Fruit fly (Drosophila melanogaster) whole organism, embryonic: ENCODE results near the gene SIFaR.

ENCODE experiments used
- Blimp-1 ChIP-seq: fragments of 200-800 bp; sonication (Bioruptor generic); optimal IDR thresholded peaks from 3 replicates; lab custom pipeline; 2018; ENCODE audit warnings: missing biosample characterization, missing genetic modification characterization, mild to moderate bottlenecking, moderate library complexity, missing genetic modification reagents
- CG10209 ChIP-seq: fragments of 200-800 bp; sonication (Bioruptor generic); optimal IDR thresholded peaks from 3 replicates; lab custom pipeline; 2017; ENCODE audit warnings: missing biosample characterization, mild to moderate bottlenecking, missing genetic modification characterization, missing genetic modification reagents
- CG10267 ChIP-seq: fragments of 200-800 bp; sonication (Bioruptor generic); optimal IDR thresholded peaks from 2 replicates; lab custom pipeline; 2018; ENCODE audit warnings: missing biosample characterization, mild to moderate bottlenecking, missing genetic modification characterization, moderate library complexity
- CG10565 ChIP-seq: fragments of 200-800 bp; sonication (Bioruptor generic); optimal IDR thresholded peaks from 3 replicates; lab custom pipeline; 2016; ENCODE audit warnings: missing biosample characterization, mild to moderate bottlenecking, missing genetic modification characterization
- CG12659 ChIP-seq: fragments of 200-800 bp; sonication (Bioruptor generic); optimal IDR thresholded peaks from 3 replicates; lab custom pipeline; 2017; ENCODE audit warnings: mild to moderate bottlenecking, missing biosample characterization, missing genetic modification reagents, missing genetic modification characterization
- CG14014 ChIP-seq: fragments of 200-800 bp; sonication (Bioruptor generic); IDR thresholded peaks from 2 replicates; pipeline ENCODE4 v1.3.6; 2022; ENCODE audit warnings: missing biosample characterization, missing genetic modification characterization
- CG14441 ChIP-seq: fragments of 200-800 bp; sonication (Bioruptor generic); IDR thresholded peaks from 2 replicates; pipeline ENCODE4 v1.3.6; 2022; ENCODE audit warnings: missing biosample characterization, missing genetic modification characterization
- CG17912 ChIP-seq: fragments of 200-800 bp; sonication (Bioruptor generic); optimal IDR thresholded peaks from 2 replicates; lab custom pipeline; 2018; ENCODE audit warnings: missing biosample characterization, mild to moderate bottlenecking, missing genetic modification characterization
- CG3065 ChIP-seq: fragments of 200-800 bp; sonication (Bioruptor generic); optimal IDR thresholded peaks from 2 replicates; lab custom pipeline; 2016; ENCODE audit warnings: missing biosample characterization, missing genetic modification characterization
- CG32772 ChIP-seq: fragments of 200-800 bp; sonication (Bioruptor generic); IDR thresholded peaks from 2 replicates; pipeline ENCODE4 v1.3.6; 2022; ENCODE audit warnings: missing biosample characterization, missing genetic modification characterization
- CG3726 ChIP-seq: fragments of 200-800 bp; sonication (Bioruptor generic); IDR thresholded peaks from 3 replicates; pipeline ENCODE4, ENCODE4 v1.3.6; 2022; ENCODE audit warnings: missing biosample characterization, missing genetic modification characterization
- CG6689 ChIP-seq: fragments of 200-800 bp; sonication (Bioruptor generic); IDR thresholded peaks from 2 replicates; pipeline ENCODE4 v1.3.6; 2022; ENCODE audit warnings: missing biosample characterization, missing genetic modification characterization
- CG7372 ChIP-seq: fragments of 200-800 bp; sonication (Bioruptor generic); IDR thresholded peaks from 2 replicates; pipeline ENCODE4 v1.3.6; 2022; ENCODE audit warnings: missing biosample characterization, missing genetic modification characterization
- CG7786 ChIP-seq: fragments of 200-800 bp; sonication (Bioruptor generic); optimal IDR thresholded peaks from 2 replicates; lab custom pipeline; 2016; ENCODE audit warnings: missing biosample characterization, missing genetic modification characterization
- CG8388 ChIP-seq: fragments of 200-800 bp; sonication (Bioruptor generic); optimal IDR thresholded peaks from 2 replicates; lab custom pipeline; 2019; ENCODE audit warnings: missing biosample characterization, mild to moderate bottlenecking, missing genetic modification characterization, moderate library complexity
- CG9437 ChIP-seq: fragments of 200-800 bp; sonication (Bioruptor generic); optimal IDR thresholded peaks from 2 replicates; lab custom pipeline; 2018; ENCODE audit warnings: missing biosample characterization, mild to moderate bottlenecking, missing genetic modification characterization
- Dek ChIP-seq: fragments of 200-800 bp; sonication (Bioruptor generic); optimal IDR thresholded peaks from 3 replicates; lab custom pipeline; 2019; ENCODE audit warnings: missing biosample characterization, mild to moderate bottlenecking, missing genetic modification characterization, moderate library complexity
- Ets97D ChIP-seq: fragments of 200-800 bp; sonication (Bioruptor generic); optimal IDR thresholded peaks from 3 replicates; lab custom pipeline; 2016; ENCODE audit warnings: missing biosample characterization, missing genetic modification characterization
- Hand ChIP-seq: fragments of 200-800 bp; sonication (Bioruptor generic); optimal IDR thresholded peaks from 2 replicates; lab custom pipeline; 2017; ENCODE audit warnings: mild to moderate bottlenecking, missing biosample characterization, missing genetic modification reagents, missing genetic modification characterization
- Lim3 ChIP-seq: fragments of 200-800 bp; sonication (Bioruptor generic); IDR thresholded peaks from 2 replicates; pipeline ENCODE4 v1.3.6; 2022; ENCODE audit warnings: missing biosample characterization, missing genetic modification characterization
- Meics ChIP-seq: fragments of 200-800 bp; sonication (Bioruptor generic); optimal IDR thresholded peaks from 2 replicates; lab custom pipeline; 2017; ENCODE audit warnings: missing biosample characterization, mild to moderate bottlenecking, missing genetic modification characterization
- NC2α ChIP-seq: fragments of 200-800 bp; sonication (Bioruptor generic); optimal IDR thresholded peaks from 2 replicates; lab custom pipeline; 2016; ENCODE audit warnings: missing biosample characterization, missing genetic modification characterization
- Oli ChIP-seq: fragments of 200-800 bp; sonication (Bioruptor generic); optimal IDR thresholded peaks from 2 replicates; lab custom pipeline; 2018; ENCODE audit warnings: missing biosample characterization, mild to moderate bottlenecking, missing genetic modification characterization, moderate library complexity
- Sox100B ChIP-seq: fragments of 200-800 bp; sonication (Bioruptor generic); optimal IDR thresholded peaks from 3 replicates; lab custom pipeline; 2018; ENCODE audit warnings: missing biosample characterization, mild to moderate bottlenecking, missing genetic modification characterization
- al ChIP-seq: fragments of 200-800 bp; sonication (Bioruptor generic); IDR thresholded peaks from 2 replicates; pipeline ENCODE4 v1.3.6; 2022; ENCODE audit warnings: missing biosample characterization, missing genetic modification characterization
- ash1 ChIP-seq: fragments of 200-800 bp; sonication (Bioruptor generic); optimal IDR thresholded peaks from 2 replicates; lab custom pipeline; 2018; ENCODE audit warnings: missing biosample characterization, mild to moderate bottlenecking, missing genetic modification characterization
- bowl ChIP-seq: fragments of 200-800 bp; sonication (Bioruptor generic); IDR thresholded peaks from 2 replicates; pipeline ENCODE4 v1.3.6; 2022; ENCODE audit warnings: missing biosample characterization, missing genetic modification characterization
- ci ChIP-seq: fragments of 200-800 bp; sonication (Bioruptor generic); IDR thresholded peaks from 3 replicates; pipeline ENCODE4 v1.3.6; 2022; ENCODE audit warnings: missing biosample characterization, missing genetic modification characterization
- crc ChIP-seq: fragments of 200-800 bp; sonication (Bioruptor generic); optimal IDR thresholded peaks from 2 replicates; lab custom pipeline; 2016; ENCODE audit warnings: missing biosample characterization, missing genetic modification characterization
- dmrt11E ChIP-seq: fragments of 200-800 bp; sonication (Bioruptor generic); optimal IDR thresholded peaks from 3 replicates; lab custom pipeline; 2018; ENCODE audit warnings: missing biosample characterization, mild to moderate bottlenecking, missing genetic modification characterization, moderate library complexity
- dpn ChIP-seq, 2 experiments: fragments of 200-800 bp; sonication (Bioruptor generic); optimal IDR thresholded peaks; 3 replicates each; lab custom pipeline; 2016; ENCODE audit warnings: missing biosample characterization in 2 of 2, missing genetic modification characterization in 2 of 2
- emc ChIP-seq: fragments of 200-800 bp; sonication (Bioruptor generic); optimal IDR thresholded peaks from 2 replicates; lab custom pipeline; 2016; ENCODE audit warnings: missing biosample characterization, missing genetic modification characterization
- fd96Cb ChIP-seq: fragments of 200-800 bp; sonication (Bioruptor generic); optimal IDR thresholded peaks from 2 replicates; lab custom pipeline; 2018; ENCODE audit warnings: missing biosample characterization, mild to moderate bottlenecking, missing genetic modification characterization, moderate library complexity
- insv ChIP-seq, 2 experiments: fragments of 200-800 bp; sonication (Bioruptor generic); optimal IDR thresholded peaks; 3 replicates each; lab custom pipeline; 2016 to 2018; ENCODE audit warnings: missing biosample characterization in 2 of 2, missing genetic modification characterization in 2 of 2
- inv ChIP-seq: fragments of 200-800 bp; sonication (Bioruptor generic); IDR thresholded peaks from 2 replicates; pipeline ENCODE4 v1.3.6; 2022; ENCODE audit warnings: missing biosample characterization, missing genetic modification characterization; ENCODE audit not compliant: partially characterized antibody
- jumu ChIP-seq: fragments of 200-800 bp; sonication (Bioruptor generic); optimal IDR thresholded peaks from 3 replicates; lab custom pipeline; 2016; ENCODE audit warnings: missing biosample characterization, missing genetic modification characterization
- mam ChIP-seq: fragments of 200-800 bp; sonication (Bioruptor generic); optimal IDR thresholded peaks from 3 replicates; lab custom pipeline; 2016; ENCODE audit warnings: missing biosample characterization, missing genetic modification characterization
- mld ChIP-seq: fragments of 200-800 bp; sonication (Bioruptor generic); IDR thresholded peaks from 3 replicates; pipeline ENCODE4 v1.3.6; 2022; ENCODE audit warnings: missing biosample characterization, missing genetic modification characterization; ENCODE audit not compliant: partially characterized antibody
- nau ChIP-seq: fragments of 200-800 bp; sonication (Bioruptor generic); optimal IDR thresholded peaks from 3 replicates; lab custom pipeline; 2017; ENCODE audit warnings: missing biosample characterization, mild to moderate bottlenecking, missing genetic modification characterization, missing genetic modification reagents
- oc ChIP-seq: fragments of 200-800 bp; sonication (Bioruptor generic); optimal IDR thresholded peaks from 2 replicates; lab custom pipeline; 2018; ENCODE audit warnings: missing biosample characterization, mild to moderate bottlenecking, missing genetic modification characterization, moderate library complexity
- pb ChIP-seq: fragments of 200-800 bp; sonication (Bioruptor generic); optimal IDR thresholded peaks from 3 replicates; lab custom pipeline; 2016; ENCODE audit warnings: missing biosample characterization, missing genetic modification characterization
- sc ChIP-seq, 3 experiments: fragments of >200 bp in 2 of 3; fragments of 200-800 bp in 1 of 3; sonication (Bioruptor generic) in 1 of 3; optimal IDR thresholded peaks; 2 replicates in 2 of 3; 3 replicates in 1 of 3; lab custom pipeline; 2017; ENCODE audit warnings: mild to moderate bottlenecking in 1 of 3, missing biosample characterization in 1 of 3, missing genetic modification characterization in 1 of 3, missing genetic modification reagents in 1 of 3
- schlank ChIP-seq: fragments of 200-800 bp; sonication (Bioruptor generic); optimal IDR thresholded peaks from 2 replicates; lab custom pipeline; 2018; ENCODE audit warnings: missing biosample characterization, mild to moderate bottlenecking, missing genetic modification characterization
- scrt ChIP-seq: fragments of 200-800 bp; sonication (Bioruptor generic); optimal IDR thresholded peaks from 2 replicates; lab custom pipeline; 2018; ENCODE audit warnings: missing biosample characterization, mild to moderate bottlenecking, missing genetic modification characterization, moderate library complexity
- sob ChIP-seq: fragments of 200-800 bp; sonication (Bioruptor generic); IDR thresholded peaks from 2 replicates; pipeline ENCODE4 v1.3.6; 2022; ENCODE audit warnings: missing biosample characterization, missing genetic modification characterization
- sqz ChIP-seq: fragments of 200-800 bp; sonication (Bioruptor generic); optimal IDR thresholded peaks from 3 replicates; lab custom pipeline; 2018; ENCODE audit warnings: missing biosample characterization, mild to moderate bottlenecking, missing genetic modification characterization
- stwl ChIP-seq: fragments of 200-800 bp; sonication (Bioruptor generic); optimal IDR thresholded peaks from 3 replicates; lab custom pipeline; 2018; ENCODE audit warnings: missing biosample characterization, mild to moderate bottlenecking, missing genetic modification characterization, moderate library complexity
- vnd ChIP-seq: fragments of 200-800 bp; sonication (Bioruptor generic); IDR thresholded peaks from 3 replicates; pipeline ENCODE4 v1.3.6; 2022; ENCODE audit warnings: missing biosample characterization, missing genetic modification characterization; ENCODE audit not compliant: partially characterized antibody
- wek ChIP-seq: fragments of 200-800 bp; sonication (Bioruptor generic); optimal IDR thresholded peaks from 3 replicates; lab custom pipeline; 2018; ENCODE audit warnings: missing biosample characterization, mild to moderate bottlenecking, missing genetic modification characterization, moderate library complexity

The SIFaR gene

DNA sequence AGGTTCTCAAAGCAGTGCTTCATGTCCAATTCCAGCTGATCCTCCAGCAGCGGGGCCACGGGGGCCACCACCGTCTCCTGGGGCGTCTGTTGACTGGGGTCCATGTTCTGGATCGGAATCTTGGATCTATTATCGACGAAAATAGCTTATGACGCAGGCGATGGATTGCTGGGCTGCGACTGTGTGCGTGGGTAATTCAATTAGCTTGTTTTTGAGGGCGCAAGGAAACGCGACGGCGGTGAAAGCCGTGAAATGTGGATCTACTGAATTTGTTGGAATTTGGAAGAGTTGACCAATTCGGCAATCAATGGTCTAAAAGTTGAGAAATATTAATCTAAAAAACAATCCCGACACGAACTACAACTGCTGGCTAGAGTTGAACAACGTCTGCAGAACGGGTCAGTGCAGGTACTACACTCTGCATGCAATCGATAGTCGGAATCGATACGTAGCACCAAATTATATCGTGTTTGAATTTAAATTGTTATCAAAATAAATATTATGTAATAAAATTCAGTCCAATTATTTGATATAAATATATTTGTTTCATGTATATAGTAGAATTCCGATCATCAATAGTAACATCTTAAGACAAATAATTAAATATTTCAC is 20.3 kb downstream of the SIFaR start, which contains the start of gene CG3308 (continued):
- TF ChIP-seq mld (peak; percentile 76; the same call in 2 of the 3 replicates), wek (GFP tag; lab: Kevin White, UChicago) (no peak), Dek (tag; lab: Kevin White, UChicago) (peak; percentile 14), sob (GFP tag; lab: Robert Waterston, UW) (peak; percentile 78), bowl (no peak), scrt (GFP tag; lab: Kevin White, UChicago) (no peak), schlank (no peak), NC2α (no peak), CG7372 (GFP tag; lab: Robert Waterston, UW) (no peak), ash1 (no peak), Oli (tag; lab: Kevin White, UChicago) (no peak), CG17912 (GFP tag; lab: Kevin White, UChicago) (no peak), CG12659 (GFP tag; lab: Kevin White, UChicago) (peak; percentile 47), pb (GFP tag; lab: Kevin White, UChicago) (no peak), CG9437 (GFP tag; lab: Kevin White, UChicago) (no peak), Lim3 (GFP tag; lab: Robert Waterston, UW) (no peak), CG7786 (peak; percentile 2), CG32772 (GFP tag; lab: Robert Waterston, UW) (no peak), emc (no peak), CG10565 (GFP tag; lab: Kevin White, UChicago) (no peak), CG10209 (GFP tag; lab: Kevin White, UChicago) (peak; percentile 1), CG8388 (GFP tag; lab: Kevin White, UChicago) (no peak), sqz (GFP tag; lab: Kevin White, UChicago) (no peak), dmrt11E (tag; lab: Kevin White, UChicago) (peak; percentile 19), CG10267 (tag; lab: Kevin White, UChicago) (peak; percentile 97), Sox100B (no peak), insv (GFP tag; optimal IDR thresholded peaks at IDR 0.05; lab: Kevin White, UChicago) (peak in 1 of 2 experiments; percentile 26), stwl (peak; percentile 88), dpn (GFP tag; optimal IDR thresholded peaks at IDR 0.05; lab: Kevin White, UChicago) (peak; percentile 40 to 51), jumu (peak; percentile 15), oc (tag; lab: Kevin White, UChicago) (no peak), CG3065 (GFP tag; lab: Kevin White, UChicago) (no peak), Ets97D (peak; percentile 49), vnd (GFP tag; lab: Robert Waterston, UW) (peak; percentile 77), Hand (GFP tag; lab: Kevin White, UChicago) (no peak), fd96Cb (tag; lab: Kevin White, UChicago) (no peak), Blimp-1 (no peak), CG6689 (GFP tag; lab: Robert Waterston, UW) (no peak), sc (optimal IDR thresholded peaks at IDR 0.05; lab: Kevin White, UChicago) (no peak), sc (GFP tag; optimal IDR thresholded peaks at IDR 0.05; lab: Kevin White, UChicago) (no peak), CG3726 (no peak), al (GFP tag; lab: Robert Waterston, UW) (0 out of 2 replicates have a peak, but pooled peaks have one; percentile 9), inv (peak; percentile 70), mam (GFP tag; lab: Kevin White, UChicago) (peak; percentile 64), CG14441 (GFP tag; lab: Robert Waterston, UW) (no peak), Meics (GFP tag; lab: Kevin White, UChicago) (peak; percentile 33), CG14014 (GFP tag; lab: Robert Waterston, UW) (no peak; the same call in 1 of the 2 replicates), nau (GFP tag; lab: Kevin White, UChicago) (no peak), crc (GFP tag; lab: Kevin White, UChicago) (no peak), ci (GFP tag; lab: Robert Waterston, UW) (0 out of 3 replicates have a peak, but pooled peaks have one; percentile 8)
